Fruit fly (Drosophila melanogaster): ENCODE data around the gene opm.

Gene opm

dm6 chrX:15066374-15067057 is at the start of gene opm, which contains the start of gene dob (continued):
- TF ChIP-seq prd (optimal IDR thresholded peaks at IDR 0.05) (no peak), prd (GFP tag; IDR thresholded peaks at IDR 0.05) (0 out of 3 replicates have a peak, but pooled peaks have one; percentile 4), CG4820 (GFP tag; optimal IDR thresholded peaks at IDR 0.05) (no peak), CG13123 (GFP tag; optimal IDR thresholded peaks at IDR 0.05) (no peak), CrebB (tag; optimal IDR thresholded peaks at IDR 0.05) (no peak), Mad (GFP tag; optimal IDR thresholded peaks at IDR 0.05) (no peak), cad (GFP tag; optimal IDR thresholded peaks at IDR 0.05) (no peak), hkb (optimal IDR thresholded peaks at IDR 0.05) (no peak), hkb (GFP tag; IDR thresholded peaks at IDR 0.05) (no peak), Sry-β (GFP tag; optimal IDR thresholded peaks at IDR 0.05) (peak; percentile 95), al (GFP tag; IDR thresholded peaks at IDR 0.05) (no peak), Meics (GFP tag; optimal IDR thresholded peaks at IDR 0.05) (peak; percentile 37), CG15514 (GFP tag; optimal IDR thresholded peaks at IDR 0.05) (peak; percentile 48), klu (GFP tag; IDR thresholded peaks at IDR 0.05) (no peak), CG18619 (GFP tag; optimal IDR thresholded peaks at IDR 0.05) (no peak), CG18011 (GFP tag; optimal IDR thresholded peaks at IDR 0.05) (no peak), CG9876 (GFP tag; optimal IDR thresholded peaks at IDR 0.05) (no peak), PHDP (tag; optimal IDR thresholded peaks at IDR 0.05) (no peak), CG10462 (GFP tag; optimal IDR thresholded peaks at IDR 0.05) (no peak), CG7556 (GFP tag; optimal IDR thresholded peaks at IDR 0.05) (no peak), D (optimal IDR thresholded peaks at IDR 0.05) (no peak), D (GFP tag; optimal IDR thresholded peaks at IDR 0.05) (no peak), CG13287 (GFP tag; IDR thresholded peaks at IDR 0.05; ENCODE audit: partially characterized antibody) (no peak), org-1 (GFP tag; optimal IDR thresholded peaks at IDR 0.05) (no peak), pfk (GFP tag; optimal IDR thresholded peaks at IDR 0.05) (no peak), Fer2 (tag; optimal IDR thresholded peaks at IDR 0.05) (no peak), disco-r (GFP tag; optimal IDR thresholded peaks at IDR 0.05) (no peak), CG43689 (GFP tag; IDR thresholded peaks at IDR 0.05) (no peak), mirr (GFP tag; optimal IDR thresholded peaks at IDR 0.05) (no peak), CG17612 (GFP tag; IDR thresholded peaks at IDR 0.05) (no peak), CG14441 (GFP tag; IDR thresholded peaks at IDR 0.05) (no peak), Ada2b (GFP tag; IDR thresholded peaks at IDR 0.05) (no peak), CG12391 (tag; optimal IDR thresholded peaks at IDR 0.05) (peak; percentile 54), MESR4 (GFP tag; optimal IDR thresholded peaks at IDR 0.05) (no peak), insv (GFP tag; optimal IDR thresholded peaks at IDR 0.05) (no peak), sens (GFP tag) (peak; percentile 19), CG1233 (GFP tag; optimal IDR thresholded peaks at IDR 0.05) (no peak), lilli (GFP tag; optimal IDR thresholded peaks at IDR 0.05) (no peak), Dad (GFP tag; optimal IDR thresholded peaks at IDR 0.05) (no peak), CG12071 (GFP tag; optimal IDR thresholded peaks at IDR 0.05) (no peak), zfh1 (GFP tag; IDR thresholded peaks at IDR 0.05) (no peak), CG3847 (GFP tag; IDR thresholded peaks at IDR 0.05) (0 out of 2 replicates have a peak, but pooled peaks have one; percentile 23), CG18764 (GFP tag; optimal IDR thresholded peaks at IDR 0.05) (no peak), CG33557 (GFP tag; optimal IDR thresholded peaks at IDR 0.05) (no peak), CG2678 (tag; optimal IDR thresholded peaks at IDR 0.05) (no peak), Atf-2 (GFP tag; optimal IDR thresholded peaks at IDR 0.05) (no peak), B-H2 (GFP tag; optimal IDR thresholded peaks at IDR 0.05) (peak; percentile 0), cg (GFP tag; optimal IDR thresholded peaks at IDR 0.05) (no peak), slou (GFP tag; optimal IDR thresholded peaks at IDR 0.05) (no peak), ERR (GFP tag; optimal IDR thresholded peaks at IDR 0.05) (no peak), peb (GFP tag; IDR thresholded peaks at IDR 0.05) (no peak), CG17359 (tag; optimal IDR thresholded peaks at IDR 0.05) (no peak)
